Comparison of ENCODE assay signal across 4 fruit fly cellular contexts in the genomic region with DNA sequence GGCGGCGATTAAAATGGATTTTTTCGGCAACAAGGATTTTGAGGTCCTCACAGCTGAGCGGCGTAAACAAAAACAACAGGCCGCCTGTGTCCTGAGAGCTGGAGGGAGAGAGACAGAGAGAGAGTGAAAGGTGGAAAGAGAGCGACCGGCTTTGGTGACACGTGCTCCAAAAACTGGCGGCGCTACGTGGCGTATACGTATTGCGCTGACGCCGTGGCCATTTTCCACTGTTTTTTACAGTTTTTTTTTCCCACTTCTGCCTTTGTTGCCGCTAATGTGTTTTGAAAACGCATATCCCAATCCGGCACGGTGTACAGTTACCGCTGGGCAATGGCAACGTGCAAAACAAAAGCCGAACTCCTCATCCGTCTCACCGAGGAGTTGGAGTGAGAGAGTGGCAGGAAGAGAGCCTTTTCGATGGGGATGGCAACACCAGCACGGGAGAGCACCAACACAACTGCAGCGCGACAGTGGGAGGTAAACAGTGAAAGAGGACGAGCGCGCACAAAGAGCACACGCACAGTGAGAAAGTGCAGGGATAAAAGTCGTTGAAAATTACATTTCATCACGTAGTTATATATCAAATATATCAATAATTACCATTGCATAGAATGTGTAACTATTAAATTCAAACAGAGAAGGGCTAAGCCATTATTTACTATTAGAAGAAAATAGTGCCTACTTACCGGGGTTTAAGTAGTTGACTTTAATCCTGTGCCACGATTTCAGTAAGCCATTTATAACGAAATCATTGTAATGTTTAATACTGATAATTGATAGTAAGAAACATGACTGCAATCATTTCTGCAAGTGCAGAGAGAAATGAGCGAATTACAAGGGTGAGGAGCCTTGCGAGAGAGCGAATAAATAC.
TF ChIP-seq lines count a peak whose summit lies in the region.

No protein-coding gene starts in this region.

TF ChIP-seq in whole organism, embryonic, 481 proteins besides CTCF, POLR2A, EP300 and RAD21 (continued from another document and continues in another):
- TF ChIP-seq fd102C (GFP tag; optimal IDR thresholded peaks at IDR 0.05; lab: Kevin White, UChicago) (peak; percentile 68), CG6689 (GFP tag; IDR thresholded peaks at IDR 0.05; lab: Robert Waterston, UW) (peak; percentile 65), CG15479 (GFP tag; optimal IDR thresholded peaks at IDR 0.05; lab: Kevin White, UChicago) (peak; percentile 2), zf30C (GFP tag; optimal IDR thresholded peaks at IDR 0.05; lab: Kevin White, UChicago) (peak; percentile 93), NfI (GFP tag; optimal IDR thresholded peaks at IDR 0.05; lab: Kevin White, UChicago) (peak; percentile 16), CG15696 (tag; optimal IDR thresholded peaks at IDR 0.05; lab: Kevin White, UChicago) (peak; percentile 58), prd (optimal IDR thresholded peaks at IDR 0.05; lab: Kevin White, UChicago) (no peak), prd (GFP tag; IDR thresholded peaks at IDR 0.05; lab: Robert Waterston, UW) (peak; percentile 77), B-H1 (GFP tag; IDR thresholded peaks at IDR 0.05; lab: Robert Waterston, UW) (peak; percentile 10; the same call in 1 of the 3 replicates), Gug (GFP tag; IDR thresholded peaks at IDR 0.05; lab: Robert Waterston, UW) (peak; percentile 43; the same call in 2 of the 4 replicates), dpn (GFP tag; optimal IDR thresholded peaks at IDR 0.05; lab: Kevin White, UChicago) (peak in 1 of 2 experiments; percentile 40), Hey (tag; optimal IDR thresholded peaks at IDR 0.05; lab: Kevin White, UChicago) (no peak), eyg (GFP tag; optimal IDR thresholded peaks at IDR 0.05; lab: Kevin White, UChicago) (peak; percentile 21), Nf-YA (GFP tag; IDR thresholded peaks at IDR 0.05; lab: Robert Waterston, UW) (0 out of 2 replicates have a peak, but pooled peaks have one; percentile 20), dysf (GFP tag; IDR thresholded peaks at IDR 0.05; lab: Robert Waterston, UW) (peak; percentile 4; the same call in 1 of the 3 replicates), lola (GFP tag; optimal IDR thresholded peaks at IDR 0.05; lab: Kevin White, UChicago) (peak in 1 of 3 experiments; percentile 73), psq (GFP tag; optimal IDR thresholded peaks at IDR 0.05; lab: Kevin White, UChicago) (peak; percentile 33), Dip3 (GFP tag; optimal IDR thresholded peaks at IDR 0.05; lab: Kevin White, UChicago) (peak; percentile 21), dmrt11E (tag; optimal IDR thresholded peaks at IDR 0.05; lab: Kevin White, UChicago) (peak; percentile 59), pnt (GFP tag; optimal IDR thresholded peaks at IDR 0.05; lab: Kevin White, UChicago) (peak; percentile 30), ttk (GFP tag; IDR thresholded peaks at IDR 0.05; lab: Robert Waterston, UW) (peak; percentile 14; the same call in 1 of the 2 replicates), lmd (GFP tag; IDR thresholded peaks at IDR 0.05; lab: Robert Waterston, UW) (peak; percentile 50), CG14710 (tag; optimal IDR thresholded peaks at IDR 0.05; lab: Kevin White, UChicago) (peak; percentile 64), CG11695 (GFP tag; IDR thresholded peaks at IDR 0.05; lab: Robert Waterston, UW) (peak; percentile 21; the same call in 1 of the 3 replicates), Med (GFP tag; lab: Kevin White, UChicago) (peak; percentile 25), Ssrp (tag; optimal IDR thresholded peaks at IDR 0.05; lab: Kevin White, UChicago) (peak; percentile 61), mam (GFP tag; optimal IDR thresholded peaks at IDR 0.05; lab: Kevin White, UChicago) (peak; percentile 36), abd-A (tag; optimal IDR thresholded peaks at IDR 0.05; lab: Kevin White, UChicago) (no peak), CG10979 (tag; optimal IDR thresholded peaks at IDR 0.05; lab: Kevin White, UChicago) (peak; percentile 63)

TF ChIP-seq in whole organism, prepupa, 60 proteins besides CTCF, POLR2A, EP300 and RAD21 (continued from another document and continues in another):
- no peak for TF ChIP-seq CG6276 (GFP tag; optimal IDR thresholded peaks at IDR 0.05; lab: Kevin White, UChicago)
- TF ChIP-seq fkh (GFP tag; optimal IDR thresholded peaks at IDR 0.05; lab: Kevin White, UChicago): no peak
- TF ChIP-seq net (GFP tag; optimal IDR thresholded peaks at IDR 0.05; lab: Kevin White, UChicago): no peak
- TF ChIP-seq Blimp-1 (GFP tag; optimal IDR thresholded peaks at IDR 0.05; lab: Kevin White, UChicago): peak; percentile 49
- peak; percentile 58 for TF ChIP-seq CG1621 (tag; optimal IDR thresholded peaks at IDR 0.05; lab: Kevin White, UChicago)
- peak; percentile 72 for TF ChIP-seq pdm3 (GFP tag; optimal IDR thresholded peaks at IDR 0.05; lab: Kevin White, UChicago)
- TF ChIP-seq CG7368 (GFP tag; optimal IDR thresholded peaks at IDR 0.05; lab: Kevin White, UChicago): peak; percentile 53
- TF ChIP-seq Hr39 (GFP tag; optimal IDR thresholded peaks at IDR 0.05; lab: Kevin White, UChicago): peak; percentile 78
- peak; percentile 67 for TF ChIP-seq vri (GFP tag; optimal IDR thresholded peaks at IDR 0.05; lab: Kevin White, UChicago)
- TF ChIP-seq esn (GFP tag; optimal IDR thresholded peaks at IDR 0.05; lab: Kevin White, UChicago): peak; percentile 89
- TF ChIP-seq cyc (GFP tag; optimal IDR thresholded peaks at IDR 0.05; lab: Kevin White, UChicago): peak; percentile 71
- peak; percentile 78 for TF ChIP-seq Sox14 (GFP tag; optimal IDR thresholded peaks at IDR 0.05; lab: Kevin White, UChicago)
- TF ChIP-seq Ets96B (tag; optimal IDR thresholded peaks at IDR 0.05; lab: Kevin White, UChicago): peak; percentile 75
- TF ChIP-seq CG10669 (GFP tag; optimal IDR thresholded peaks at IDR 0.05; lab: Kevin White, UChicago): peak; percentile 78
- peak; percentile 50 for TF ChIP-seq CG6163 (GFP tag; IDR thresholded peaks at IDR 0.05; lab: Robert Waterston, UW)
- peak; percentile 28 for TF ChIP-seq Lpt (GFP tag; optimal IDR thresholded peaks at IDR 0.05; lab: Kevin White, UChicago)
- TF ChIP-seq svp (GFP tag; lab: Kevin White, UChicago): no peak
- TF ChIP-seq CG16779 (tag; optimal IDR thresholded peaks at IDR 0.05; lab: Kevin White, UChicago): no peak
- TF ChIP-seq Eip93F (GFP tag; optimal IDR thresholded peaks at IDR 0.05; lab: Kevin White, UChicago): peak; percentile 40
- TF ChIP-seq dsx (GFP tag; optimal IDR thresholded peaks at IDR 0.05; lab: Kevin White, UChicago; ENCODE audit: poor library complexity, severe bottlenecking): peak; percentile 76
- TF ChIP-seq Eip78C (GFP tag; lab: Kevin White, UChicago): no peak
- peak; percentile 88 for TF ChIP-seq CG10631 (GFP tag; optimal IDR thresholded peaks at IDR 0.05; lab: Kevin White, UChicago)
- TF ChIP-seq Hr4 (GFP tag; optimal IDR thresholded peaks at IDR 0.05; lab: Kevin White, UChicago): peak; percentile 71
- TF ChIP-seq CG11762 (GFP tag; optimal IDR thresholded peaks at IDR 0.05; lab: Kevin White, UChicago; ENCODE audit: insufficient read depth): peak; percentile 68
- no peak for TF ChIP-seq CG6808 (GFP tag; optimal IDR thresholded peaks at IDR 0.05; lab: Kevin White, UChicago)
- TF ChIP-seq Gug (GFP tag; IDR thresholded peaks at IDR 0.05; lab: Robert Waterston, UW): peak; percentile 49
- peak; percentile 74 for TF ChIP-seq achi (GFP tag; optimal IDR thresholded peaks at IDR 0.05; lab: Kevin White, UChicago)
- peak; percentile 65 for TF ChIP-seq Ets21C (GFP tag; optimal IDR thresholded peaks at IDR 0.05; lab: Kevin White, UChicago)
- peak; percentile 63 to 88 for TF ChIP-seq salr (GFP tag; optimal IDR thresholded peaks at IDR 0.05; lab: Kevin White, UChicago)
- no peak for TF ChIP-seq ss (GFP tag; optimal IDR thresholded peaks at IDR 0.05; lab: Kevin White, UChicago)
- peak; percentile 1 for TF ChIP-seq CG6854 (GFP tag; optimal IDR thresholded peaks at IDR 0.05; lab: Kevin White, UChicago)

TF ChIP-seq in whole organism, pupa, 21 proteins besides CTCF, POLR2A, EP300 and RAD21 (continued from another document):
- TF ChIP-seq CG8159 (tag; optimal IDR thresholded peaks at IDR 0.05; lab: Kevin White, UChicago) (no peak), fd96Ca (GFP tag; IDR thresholded peaks at IDR 0.05; lab: Robert Waterston, UW) (peak; percentile 40; the same call in 1 of the 3 replicates)

TF ChIP-seq in whole organism, wandering third instar larva, 38 proteins besides CTCF, POLR2A, EP300 and RAD21 (continued from another document):
- TF ChIP-seq Dfd (GFP tag; optimal IDR thresholded peaks at IDR 0.05; lab: Kevin White, UChicago) (no peak), rgr (GFP tag; optimal IDR thresholded peaks at IDR 0.05; lab: Kevin White, UChicago) (peak; percentile 54), HLH106 (tag; optimal IDR thresholded peaks at IDR 0.05; lab: Kevin White, UChicago) (peak; percentile 71), GATAd (GFP tag; optimal IDR thresholded peaks at IDR 0.05; lab: Kevin White, UChicago) (no peak), CG32264 (GFP tag; optimal IDR thresholded peaks at IDR 0.05; lab: Kevin White, UChicago) (no peak), Sp1 (GFP tag; optimal IDR thresholded peaks at IDR 0.05; lab: Kevin White, UChicago) (peak; percentile 81), Abd-B (GFP tag; optimal IDR thresholded peaks at IDR 0.05; lab: Kevin White, UChicago) (no peak), tai (GFP tag; optimal IDR thresholded peaks at IDR 0.05; lab: Kevin White, UChicago) (peak; percentile 65), N (GFP tag; optimal IDR thresholded peaks at IDR 0.05; lab: Kevin White, UChicago) (no peak), woc (GFP tag; optimal IDR thresholded peaks at IDR 0.05; lab: Kevin White, UChicago) (no peak), brk (GFP tag; optimal IDR thresholded peaks at IDR 0.05; lab: Kevin White, UChicago) (peak; percentile 18), Dif (GFP tag; optimal IDR thresholded peaks at IDR 0.05; lab: Kevin White, UChicago; ENCODE audit: partially characterized antibody) (peak; percentile 35), jim (GFP tag; optimal IDR thresholded peaks at IDR 0.05; lab: Kevin White, UChicago) (no peak), ey (GFP tag; optimal IDR thresholded peaks at IDR 0.05; lab: Kevin White, UChicago) (peak; percentile 57), sv (GFP tag; optimal IDR thresholded peaks at IDR 0.05; lab: Kevin White, UChicago) (no peak), Jra (GFP tag; optimal IDR thresholded peaks at IDR 0.05; lab: Kevin White, UChicago) (peak; percentile 25), Myc (optimal IDR thresholded peaks at IDR 0.05; lab: Kevin White, UChicago) (no peak), dl (GFP tag; optimal IDR thresholded peaks at IDR 0.05; lab: Kevin White, UChicago; ENCODE audit: insufficient read depth in 1 of 2, partially characterized antibody in 2 of 2) (no peak)
TF ChIP-seq in whole organism, wandering third instar larva: peak in this region for 17.
